Worm (Caenorhabditis elegans) whole organism, L4 larva: ENCODE results near the gene srg-24.

Experiments used
- ceh-44 ChIP-seq: fragments of 200-800 bp; sonication (Bioruptor generic); IDR thresholded peaks from 2 replicates; pipeline ENCODE4 v1.3.6; 2022; ENCODE audit warnings: missing genetic modification reagents, missing genetic modification characterization, missing compliant biosample characterization
- nhr-11 ChIP-seq: fragments of 150-350 bp; optimal IDR thresholded peaks from 2 replicates; lab custom pipeline; 2014; ENCODE audit warnings: missing biosample characterization, missing genetic modification characterization

- TF ChIP-seq nhr-11 (tag; lab: Kevin White, UChicago): no peak
- no peak for TF ChIP-seq ceh-44 (GFP tag; lab: Robert Waterston, UW)
These were observed 25.9 kb upstream of the srg-24 start, which contains the start of gene ins-19 for ce11 chrII:3126341-3126740.
